Worm (Caenorhabditis elegans) whole organism, L1 larva: ENCODE measurements around the gene iglr-2.

ENCODE experiments used
- C04F5.9 ChIP-seq: sonication (generic microtip); optimal IDR thresholded peaks from 2 replicates; lab custom pipeline; 2016; ENCODE audit warnings: missing genetic modification characterization, missing compliant biosample characterization
- C34B4.2 ChIP-seq: sonication (generic microtip); optimal IDR thresholded peaks from 2 replicates; lab custom pipeline; 2017; ENCODE audit warnings: mild to moderate bottlenecking, missing genetic modification characterization, missing compliant biosample characterization
- F16B12.6 ChIP-seq: fragments of 150-350 bp; optimal IDR thresholded peaks from 2 replicates; lab custom pipeline; 2014; ENCODE audit warnings: missing biosample characterization, missing genetic modification characterization
- aha-1 ChIP-seq: fragments of 150-350 bp; optimal IDR thresholded peaks from 2 replicates; lab custom pipeline; 2014; ENCODE audit warnings: missing biosample characterization, missing genetic modification characterization
- alr-1 ChIP-seq: fragments of 200-800 bp; sonication (Bioruptor generic); optimal IDR thresholded peaks from 2 replicates; lab custom pipeline; 2018; ENCODE audit warnings: borderline replicate concordance, mild to moderate bottlenecking, missing genetic modification characterization, missing compliant biosample characterization
- aly-2 ChIP-seq: fragments of 150-350 bp; optimal IDR thresholded peaks from 2 replicates; lab custom pipeline; 2014; ENCODE audit warnings: missing biosample characterization, missing genetic modification characterization
- ceh-63 ChIP-seq: fragments of 200-800 bp; sonication (Bioruptor generic); optimal IDR thresholded peaks from 2 replicates; lab custom pipeline; 2018; ENCODE audit warnings: mild to moderate bottlenecking, missing genetic modification characterization, missing compliant biosample characterization
- ceh-8 ChIP-seq: fragments of 200-800 bp; sonication (Bioruptor generic); optimal IDR thresholded peaks from 2 replicates; lab custom pipeline; 2018; ENCODE audit warnings: mild to moderate bottlenecking, missing genetic modification characterization, moderate library complexity, missing compliant biosample characterization
- ceh-82 ChIP-seq, 3 experiments: fragments of 150-350 bp in 1 of 3; sonication (generic microtip) in 2 of 3; optimal IDR thresholded peaks; 2 replicates each; lab custom pipeline; 2014 to 2017; ENCODE audit warnings: missing biosample characterization in 3 of 3, missing genetic modification characterization in 3 of 3
- ceh-88 ChIP-seq: fragments of 200-800 bp; sonication (Bioruptor generic); IDR thresholded peaks from 2 replicates; pipeline ENCODE4 v1.3.6; 2022; ENCODE audit warnings: missing genetic modification characterization, missing compliant biosample characterization
- dpl-1 ChIP-seq, 3 experiments: fragments of 150-350 bp in 2 of 3; sonication (generic microtip) in 1 of 3; optimal IDR thresholded peaks; 2 replicates each; lab custom pipeline; 2014 to 2017; ENCODE audit warnings: missing biosample characterization in 3 of 3, missing genetic modification characterization in 3 of 3, missing genetic modification reagents in 3 of 3
- efl-1 ChIP-seq, 4 experiments: fragments of 150-350 bp; optimal IDR thresholded peaks in 3 of 4; peaks in 1 of 4; 1 replicate in 1 of 4; 2 replicates in 3 of 4; lab custom pipeline; 2014; ENCODE audit warnings: missing biosample characterization in 2 of 4, missing genetic modification characterization in 2 of 4, missing genetic modification reagents in 2 of 4
- efl-3 ChIP-seq: fragments of 200-800 bp; sonication (Bioruptor generic); optimal IDR thresholded peaks from 2 replicates; lab custom pipeline; 2018; ENCODE audit warnings: mild to moderate bottlenecking, missing genetic modification characterization, missing compliant biosample characterization
- egl-13 ChIP-seq: sonication (generic microtip); optimal IDR thresholded peaks from 2 replicates; lab custom pipeline; 2016; ENCODE audit warnings: missing genotype, missing genetic modification reagents, missing genetic modification characterization, missing compliant biosample characterization
- egl-27 ChIP-seq, 2 experiments: fragments of 150-350 bp in 1 of 2; sonication (generic microtip); optimal IDR thresholded peaks; 3 replicates each; lab custom pipeline; 2017 to 2018; ENCODE audit warnings: missing biosample characterization in 2 of 2, missing genetic modification characterization in 2 of 2, missing genetic modification reagents in 2 of 2
- elt-3 ChIP-seq, 6 experiments: fragments of 150-350 bp in 1 of 6; sonication (generic microtip); optimal IDR thresholded peaks; 2 replicates each; lab custom pipeline; 2017 to 2018; ENCODE audit warnings: missing biosample characterization in 6 of 6, missing genetic modification characterization in 6 of 6, inconsistent platforms in 1 of 6
- fkh-8 ChIP-seq: sonication (generic microtip); optimal IDR thresholded peaks from 2 replicates; lab custom pipeline; 2016; ENCODE audit warnings: mild to moderate bottlenecking, missing genetic modification characterization, missing compliant biosample characterization
- fos-1 ChIP-seq: fragments of 150-350 bp; optimal IDR thresholded peaks from 2 replicates; lab custom pipeline; 2014; ENCODE audit warnings: missing biosample characterization, missing genetic modification characterization
- grh-1 ChIP-seq: fragments of 200-800 bp; sonication (Bioruptor generic); IDR thresholded peaks from 2 replicates; pipeline ENCODE4 v1.3.6; 2022; ENCODE audit warnings: missing genetic modification reagents, missing genetic modification characterization, missing compliant biosample characterization
- hlh-17 ChIP-seq: fragments of 200-800 bp; sonication (Bioruptor generic); optimal IDR thresholded peaks from 2 replicates; lab custom pipeline; 2018; ENCODE audit warnings: missing genetic modification characterization, mild to moderate bottlenecking, missing compliant biosample characterization, moderate library complexity, borderline replicate concordance
- hpl-2 ChIP-seq: fragments of 150-350 bp; optimal IDR thresholded peaks from 2 replicates; lab custom pipeline; 2014; ENCODE audit warnings: missing biosample characterization, missing genetic modification reagents, missing genetic modification characterization
- lin-13 ChIP-seq: fragments of 150-350 bp; optimal IDR thresholded peaks from 2 replicates; lab custom pipeline; 2014; ENCODE audit warnings: missing biosample characterization, missing genetic modification reagents, missing genetic modification characterization
- lin-14 ChIP-seq: fragments of 200-800 bp; sonication (Bioruptor generic); optimal IDR thresholded peaks from 2 replicates; lab custom pipeline; 2018; ENCODE audit warnings: mild to moderate bottlenecking, missing genetic modification characterization, moderate library complexity, missing compliant biosample characterization
- lin-15B ChIP-seq: fragments of 150-350 bp; sonication (generic microtip); optimal IDR thresholded peaks from 3 replicates; lab custom pipeline; 2014; ENCODE audit warnings: missing biosample characterization, missing genetic modification characterization
- lin-35 ChIP-seq, 2 experiments: fragments of 150-350 bp; optimal IDR thresholded peaks; 2 replicates each; lab custom pipeline; 2014; ENCODE audit warnings: missing biosample characterization in 2 of 2, missing genetic modification characterization in 2 of 2, missing genetic modification reagents in 2 of 2
- lir-3 ChIP-seq: sonication (generic microtip); optimal IDR thresholded peaks from 2 replicates; lab custom pipeline; 2016; ENCODE audit warnings: mild to moderate bottlenecking, missing genetic modification characterization, moderate library complexity, missing compliant biosample characterization; ENCODE audit not compliant: poor library complexity
- lsy-2 ChIP-seq, 2 experiments: fragments of 150-350 bp; optimal IDR thresholded peaks; 2 replicates each; lab custom pipeline; 2014; ENCODE audit warnings: missing biosample characterization in 2 of 2, missing genetic modification characterization in 2 of 2
- mef-2 ChIP-seq: fragments of 150-350 bp; optimal IDR thresholded peaks from 2 replicates; lab custom pipeline; 2014; ENCODE audit warnings: missing biosample characterization, missing genetic modification characterization
- mep-1 ChIP-seq: fragments of 150-350 bp; optimal IDR thresholded peaks from 2 replicates; lab custom pipeline; 2014; ENCODE audit warnings: missing biosample characterization, missing genetic modification characterization
- nhr-19 ChIP-seq: fragments of 200-800 bp; sonication (Bioruptor generic); conservative IDR thresholded peaks from 2 replicates; pipeline ENCODE4 v1.3.6; 2022; ENCODE audit warnings: missing genetic modification characterization, missing compliant biosample characterization
- nhr-20 ChIP-seq: sonication (generic microtip); optimal IDR thresholded peaks from 2 replicates; lab custom pipeline; 2016; ENCODE audit warnings: mild to moderate bottlenecking, missing genetic modification characterization, missing compliant biosample characterization
- nhr-237 ChIP-seq: fragments of 150-350 bp; optimal IDR thresholded peaks from 2 replicates; lab custom pipeline; 2014; ENCODE audit warnings: missing biosample characterization, missing genetic modification characterization
- nhr-76 ChIP-seq: sonication (generic microtip); optimal IDR thresholded peaks from 2 replicates; lab custom pipeline; 2017; ENCODE audit warnings: missing biosample characterization, missing genetic modification characterization
- nhr-77 ChIP-seq: fragments of 150-350 bp; optimal IDR thresholded peaks from 2 replicates; lab custom pipeline; 2014; ENCODE audit warnings: missing biosample characterization, missing genetic modification characterization
- nhr-90 ChIP-seq: sonication (generic microtip); optimal IDR thresholded peaks from 2 replicates; lab custom pipeline; 2016; ENCODE audit warnings: mild to moderate bottlenecking, missing genetic modification characterization, missing compliant biosample characterization; ENCODE audit not compliant: poor library complexity
- pag-3 ChIP-seq: sonication (generic microtip); optimal IDR thresholded peaks from 2 replicates; lab custom pipeline; 2017; ENCODE audit warnings: missing genetic modification characterization, mild to moderate bottlenecking, missing compliant biosample characterization, antibody characterized with exemption, borderline replicate concordance; ENCODE audit not compliant: insufficient read depth
- pqm-1 ChIP-seq: sonication (generic microtip); optimal IDR thresholded peaks from 3 replicates; lab custom pipeline; 2017; ENCODE audit warnings: missing biosample characterization, missing genetic modification characterization
- rnt-1 ChIP-seq: sonication (generic microtip); optimal IDR thresholded peaks from 2 replicates; lab custom pipeline; 2016; ENCODE audit warnings: mild to moderate bottlenecking, missing genetic modification characterization, moderate library complexity, missing compliant biosample characterization
- skn-1 ChIP-seq: fragments of 150-350 bp; optimal IDR thresholded peaks from 2 replicates; lab custom pipeline; 2014; ENCODE audit warnings: missing biosample characterization, missing genetic modification characterization
- snu-23 ChIP-seq: sonication (generic microtip); optimal IDR thresholded peaks from 2 replicates; lab custom pipeline; 2016; ENCODE audit warnings: missing genetic modification characterization, missing compliant biosample characterization
- sox-4 ChIP-seq: sonication (generic microtip); optimal IDR thresholded peaks from 2 replicates; lab custom pipeline; 2016; ENCODE audit warnings: missing genetic modification characterization, missing compliant biosample characterization
- sptf-1 ChIP-seq: fragments of 150-350 bp; optimal IDR thresholded peaks from 2 replicates; lab custom pipeline; 2014; ENCODE audit warnings: missing biosample characterization, missing genetic modification characterization
- sup-37 ChIP-seq: fragments of 200-800 bp; sonication (Bioruptor generic); optimal IDR thresholded peaks from 2 replicates; lab custom pipeline; 2018; ENCODE audit warnings: mild to moderate bottlenecking, missing genetic modification characterization, missing compliant biosample characterization
- swsn-7 ChIP-seq: sonication (generic microtip); optimal IDR thresholded peaks from 2 replicates; lab custom pipeline; 2016; ENCODE audit warnings: missing genetic modification characterization, missing compliant biosample characterization
- tbx-2 ChIP-seq: sonication (generic microtip); optimal IDR thresholded peaks from 2 replicates; lab custom pipeline; 2016; ENCODE audit warnings: missing genetic modification characterization, missing compliant biosample characterization
- tlp-1 ChIP-seq: fragments of 150-350 bp; optimal IDR thresholded peaks from 2 replicates; lab custom pipeline; 2014; ENCODE audit warnings: missing biosample characterization, missing genetic modification characterization
- unc-30 ChIP-seq: sonication (generic microtip); optimal IDR thresholded peaks from 2 replicates; lab custom pipeline; 2017; ENCODE audit warnings: missing biosample characterization, missing genetic modification characterization
- unc-62 ChIP-seq: fragments of 150-350 bp; optimal IDR thresholded peaks from 2 replicates; lab custom pipeline; 2014; ENCODE audit warnings: missing biosample characterization, missing genetic modification reagents, missing genetic modification characterization
- unc-86 ChIP-seq: sonication (generic microtip); optimal IDR thresholded peaks from 2 replicates; lab custom pipeline; 2016; ENCODE audit warnings: missing genetic modification characterization, missing compliant biosample characterization
- vab-15 ChIP-seq: sonication (generic microtip); optimal IDR thresholded peaks from 2 replicates; lab custom pipeline; 2017; ENCODE audit warnings: missing genotype, mild to moderate bottlenecking, missing genetic modification characterization, missing compliant biosample characterization
- ztf-11 ChIP-seq, 2 experiments: sonication (generic microtip); optimal IDR thresholded peaks; 2 replicates each; lab custom pipeline; 2016 to 2017; ENCODE audit warnings: missing genetic modification characterization in 2 of 2, missing biosample characterization in 1 of 2, missing compliant biosample characterization in 1 of 2

iglr-2 gene

DNA sequence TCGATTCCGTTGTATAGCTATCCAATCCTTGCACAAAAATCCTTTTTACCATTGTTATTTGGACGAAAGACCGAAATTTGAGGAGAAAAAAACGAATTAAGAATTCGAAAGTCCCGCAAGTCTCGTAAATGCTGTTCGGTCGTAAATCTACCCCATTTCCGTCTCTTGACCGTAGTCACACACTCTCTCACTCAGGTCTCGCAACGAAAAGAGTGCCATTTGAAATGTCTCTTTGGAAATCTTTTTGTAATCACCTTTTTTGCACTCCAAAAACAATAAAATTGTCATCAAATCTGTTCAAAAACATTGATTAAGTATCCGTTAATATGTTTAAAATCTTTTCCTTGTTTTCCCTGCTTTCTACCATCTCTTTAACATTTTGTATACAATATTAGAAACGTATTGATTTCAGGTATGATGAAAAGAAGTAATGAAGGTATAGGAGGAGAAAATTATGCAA lies 27.1 kb upstream of the iglr-2 start, which contains the start of the genes R05D3.8 and rfp-1 (continued):
- TF ChIP-seq nhr-19 (peak; percentile 68), lsy-2 (tag; optimal IDR thresholded peaks at IDR 0.05; lab: Kevin White, UChicago) (peak; percentile 98 to 99), nhr-237 (tag; lab: Kevin White, UChicago) (peak; percentile 36), unc-62 (GFP tag; lab: Kevin White, UChicago) (no peak), aha-1 (tag; lab: Kevin White, UChicago) (no peak), lir-3 (tag; lab: Kevin White, UChicago) (peak; percentile 42), sox-4 (tag; lab: Kevin White, UChicago) (no peak), C34B4.2 (tag; lab: Kevin White, UChicago) (no peak), alr-1 (tag; lab: Kevin White, UChicago) (no peak), egl-13 (no peak), elt-3 (tag; optimal IDR thresholded peaks at IDR 0.05; lab: Kevin White, UChicago) (peak in 3 of 6 experiments; percentile 4 to 74 (median 20)), lin-14 (peak; percentile 85), mep-1 (tag; lab: Kevin White, UChicago) (peak; percentile 91), lin-35 (GFP tag; optimal IDR thresholded peaks at IDR 0.05; lab: Kevin White, UChicago) (peak; percentile 87 to 91), pag-3 (tag; lab: Kevin White, UChicago) (no peak), fkh-8 (tag; lab: Kevin White, UChicago) (peak; percentile 77), skn-1 (tag; lab: Kevin White, UChicago) (peak; percentile 59), aly-2 (tag; lab: Kevin White, UChicago) (peak; percentile 56), grh-1 (GFP tag; lab: Robert Waterston, UW) (peak; percentile 66), ztf-11 (tag; optimal IDR thresholded peaks at IDR 0.05; lab: Kevin White, UChicago) (peak in 1 of 2 experiments; percentile 9), nhr-20 (tag; lab: Kevin White, UChicago) (peak; percentile 79), sup-37 (no peak), F16B12.6 (peak; percentile 53), pqm-1 (tag; lab: Kevin White, UChicago) (no peak), efl-3 (GFP tag; lab: Kevin White, UChicago) (no peak), swsn-7 (peak; percentile 71), lin-15B (tag; lab: Kevin White, UChicago) (peak; percentile 92), ceh-63 (GFP tag; lab: Kevin White, UChicago) (no peak), egl-27 (tag; optimal IDR thresholded peaks at IDR 0.05; lab: Kevin White, UChicago) (no peak), nhr-76 (no peak), snu-23 (peak; percentile 88), ceh-8 (GFP tag; lab: Kevin White, UChicago) (no peak), lin-13 (peak; percentile 73), fos-1 (tag; lab: Kevin White, UChicago) (peak; percentile 82), tbx-2 (peak; percentile 76), hlh-17 (GFP tag; lab: Kevin White, UChicago) (no peak), hpl-2 (no peak), ceh-82 (tag; optimal IDR thresholded peaks at IDR 0.05; lab: Kevin White, UChicago) (peak; percentile 58 to 88 (median 61)), unc-86 (tag; lab: Kevin White, UChicago) (peak; percentile 63), ceh-88 (GFP tag; lab: Robert Waterston, UW) (0 out of 2 replicates have a peak, but pooled peaks have one; percentile 36), C04F5.9 (peak; percentile 58), dpl-1 (GFP tag; optimal IDR thresholded peaks at IDR 0.05; lab: Kevin White, UChicago) (peak; percentile 80 to 86 (median 85)), vab-15 (tag; lab: Kevin White, UChicago) (peak; percentile 32), unc-30 (tag; lab: Kevin White, UChicago) (no peak), nhr-77 (tag; lab: Kevin White, UChicago) (peak; percentile 90), nhr-90 (tag; lab: Kevin White, UChicago) (peak; percentile 63), sptf-1 (no peak), mef-2 (tag; lab: Kevin White, UChicago) (no peak), efl-1 (optimal IDR thresholded peaks at IDR 0.05; lab: Kevin White, UChicago) (peak; percentile 89 to 92), efl-1 (GFP tag; optimal IDR thresholded peaks at IDR 0.05 in 1 of 2; lab: Kevin White, UChicago) (peak; percentile 80 to 97), rnt-1 (tag; lab: Kevin White, UChicago) (peak; percentile 79), tlp-1 (tag; lab: Kevin White, UChicago) (no peak)
